Fruit fly (Drosophila melanogaster) whole organism, embryonic: ENCODE measurements around the gene CG2129.

ENCODE experiments used
- Awh ChIP-seq: fragments of 200-800 bp; sonication (Bioruptor generic); IDR thresholded peaks from 2 replicates; pipeline ENCODE4, ENCODE4 v1.3.6; 2022; ENCODE audit warnings: missing biosample characterization, missing genetic modification characterization
- CG10431 ChIP-seq: fragments of 200-800 bp; sonication (Bioruptor generic); optimal IDR thresholded peaks from 3 replicates; lab custom pipeline; 2018; ENCODE audit warnings: missing biosample characterization, mild to moderate bottlenecking, missing genetic modification characterization
- CG10565 ChIP-seq: fragments of 200-800 bp; sonication (Bioruptor generic); optimal IDR thresholded peaks from 3 replicates; lab custom pipeline; 2016; ENCODE audit warnings: missing biosample characterization, mild to moderate bottlenecking, missing genetic modification characterization
- CG11504 ChIP-seq: fragments of 200-800 bp; sonication (Bioruptor generic); optimal IDR thresholded peaks from 3 replicates; lab custom pipeline; 2019; ENCODE audit warnings: missing biosample characterization, mild to moderate bottlenecking, missing genetic modification characterization, moderate library complexity
- CG11560 ChIP-seq: fragments of 200-800 bp; sonication (Bioruptor generic); IDR thresholded peaks from 3 replicates; pipeline ENCODE4 v1.3.6; 2022; ENCODE audit warnings: missing biosample characterization, missing genetic modification characterization
- CG14014 ChIP-seq: fragments of 200-800 bp; sonication (Bioruptor generic); IDR thresholded peaks from 2 replicates; pipeline ENCODE4 v1.3.6; 2022; ENCODE audit warnings: missing biosample characterization, missing genetic modification characterization
- CG15514 ChIP-seq: fragments of 200-800 bp; sonication (Bioruptor generic); optimal IDR thresholded peaks from 3 replicates; lab custom pipeline; 2017; ENCODE audit warnings: missing biosample characterization, missing genetic modification characterization, mild to moderate bottlenecking, moderate library complexity, missing genetic modification reagents
- CG15601 ChIP-seq: fragments of 200-800 bp; sonication (Bioruptor generic); optimal IDR thresholded peaks from 3 replicates; lab custom pipeline; 2019; ENCODE audit warnings: missing biosample characterization, mild to moderate bottlenecking, missing genetic modification characterization, moderate library complexity
- CG17328 ChIP-seq: fragments of 200-800 bp; sonication (Bioruptor generic); IDR thresholded peaks from 2 replicates; pipeline ENCODE4 v1.3.6; 2022; ENCODE audit warnings: missing biosample characterization, missing genetic modification characterization
- CG34376 ChIP-seq: fragments of 200-800 bp; sonication (Bioruptor generic); optimal IDR thresholded peaks from 2 replicates; lab custom pipeline; 2018; ENCODE audit warnings: missing biosample characterization, mild to moderate bottlenecking, missing genetic modification characterization
- CG4360 ChIP-seq: fragments of 200-800 bp; sonication (Bioruptor generic); IDR thresholded peaks from 2 replicates; pipeline ENCODE4 v1.3.6; 2022; ENCODE audit warnings: missing biosample characterization, missing genetic modification characterization
- CG4820 ChIP-seq: fragments of 200-800 bp; sonication (Bioruptor generic); optimal IDR thresholded peaks from 3 replicates; lab custom pipeline; 2016; ENCODE audit warnings: missing biosample characterization, missing genetic modification characterization
- CG6272 ChIP-seq: fragments of 200-800 bp; sonication (Bioruptor generic); IDR thresholded peaks from 2 replicates; pipeline ENCODE4 v1.3.6; 2022; ENCODE audit warnings: missing biosample characterization, missing genetic modification characterization
- CG6683 ChIP-seq: fragments of 200-800 bp; sonication (Bioruptor generic); optimal IDR thresholded peaks from 2 replicates; lab custom pipeline; 2017; ENCODE audit warnings: missing biosample characterization, mild to moderate bottlenecking, missing genetic modification characterization, missing genetic modification reagents
- CG8290 ChIP-seq, 3 experiments: fragments of 200-800 bp; sonication (Bioruptor generic); optimal IDR thresholded peaks; 2 replicates each; lab custom pipeline; 2016 to 2019; ENCODE audit warnings: missing biosample characterization in 3 of 3, missing genetic modification characterization in 3 of 3, mild to moderate bottlenecking in 2 of 3, moderate library complexity in 1 of 3
- CG8765 ChIP-seq: fragments of 200-800 bp; sonication (Bioruptor generic); IDR thresholded peaks from 2 replicates; pipeline ENCODE4 v1.3.6; 2022; ENCODE audit warnings: missing biosample characterization, missing genetic modification characterization
- CG9727 ChIP-seq: fragments of 200-800 bp; sonication (Bioruptor generic); optimal IDR thresholded peaks from 3 replicates; lab custom pipeline; 2017; ENCODE audit warnings: missing biosample characterization, mild to moderate bottlenecking, missing genetic modification characterization
- CG9932 ChIP-seq: fragments of 200-800 bp; sonication (Bioruptor generic); IDR thresholded peaks from 2 replicates; pipeline ENCODE4 v1.3.6; 2022; ENCODE audit warnings: missing biosample characterization, missing genetic modification characterization
- CrebB ChIP-seq: fragments of 200-800 bp; sonication (Bioruptor generic); optimal IDR thresholded peaks from 3 replicates; lab custom pipeline; 2018; ENCODE audit warnings: missing biosample characterization, mild to moderate bottlenecking, missing genetic modification characterization
- Dad ChIP-seq: fragments of 200-800 bp; sonication (Bioruptor generic); optimal IDR thresholded peaks from 3 replicates; lab custom pipeline; 2016; ENCODE audit warnings: missing biosample characterization, missing genetic modification characterization
- Elba2 ChIP-seq: fragments of 200-800 bp; sonication (Bioruptor generic); optimal IDR thresholded peaks from 3 replicates; lab custom pipeline; 2016; ENCODE audit warnings: missing biosample characterization, missing genetic modification characterization
- HLH4C ChIP-seq: fragments of 200-800 bp; sonication (Bioruptor generic); IDR thresholded peaks from 3 replicates; pipeline ENCODE4 v1.3.6; 2022; ENCODE audit warnings: missing biosample characterization, missing genetic modification characterization; ENCODE audit not compliant: partially characterized antibody
- Hr78 ChIP-seq, 2 experiments: fragments of 200-800 bp in 1 of 2; fragments of >200 bp in 1 of 2; sonication (Bioruptor generic) in 1 of 2; optimal IDR thresholded peaks; 2 replicates each; lab custom pipeline; 2017 to 2019; ENCODE audit warnings: missing biosample characterization in 2 of 2, missing genetic modification characterization in 2 of 2, mild to moderate bottlenecking in 1 of 2, moderate library complexity in 1 of 2
- Jarid2 ChIP-seq: fragments of 200-800 bp; sonication (Bioruptor generic); optimal IDR thresholded peaks from 3 replicates; lab custom pipeline; 2017; ENCODE audit warnings: mild to moderate bottlenecking, missing biosample characterization, missing genetic modification reagents, missing genetic modification characterization
- Kr ChIP-seq: fragments of 200-800 bp; sonication (Bioruptor generic); optimal IDR thresholded peaks from 2 replicates; lab custom pipeline; 2017; ENCODE audit warnings: missing biosample characterization, mild to moderate bottlenecking, missing genetic modification characterization
- Med ChIP-seq: fragments of 200-800 bp; sonication (Bioruptor generic); peaks from one replicate; lab custom pipeline; 2016; ENCODE audit warnings: missing biosample characterization, missing genetic modification characterization, mild to moderate bottlenecking, inconsistent platforms, moderate library complexity
- PHDP ChIP-seq: fragments of 200-800 bp; sonication (Bioruptor generic); optimal IDR thresholded peaks from 3 replicates; lab custom pipeline; 2018; ENCODE audit warnings: missing biosample characterization, mild to moderate bottlenecking, missing genetic modification characterization, moderate library complexity
- Ravus ChIP-seq: fragments of 200-800 bp; sonication (Bioruptor generic); IDR thresholded peaks from 2 replicates; pipeline ENCODE4 v1.3.6; 2022; ENCODE audit warnings: missing biosample characterization, missing genetic modification characterization
- Rx ChIP-seq: fragments of 200-800 bp; sonication (Bioruptor generic); IDR thresholded peaks from 2 replicates; pipeline ENCODE4 v1.3.6; 2022; ENCODE audit warnings: missing biosample characterization, missing genetic modification characterization
- Vsx1 ChIP-seq: fragments of 200-800 bp; sonication (Bioruptor generic); optimal IDR thresholded peaks from 2 replicates; lab custom pipeline; 2017; ENCODE audit warnings: missing biosample characterization, mild to moderate bottlenecking, missing genetic modification characterization, missing genetic modification reagents
- bab2 ChIP-seq: fragments of 200-800 bp; sonication (Bioruptor generic); optimal IDR thresholded peaks from 2 replicates; lab custom pipeline; 2016; ENCODE audit warnings: missing biosample characterization, missing genetic modification characterization
- bsh ChIP-seq, 2 experiments: fragments of 200-800 bp; sonication (Bioruptor generic); optimal IDR thresholded peaks; 2 replicates each; lab custom pipeline; 2017 to 2018; ENCODE audit warnings: mild to moderate bottlenecking in 2 of 2, missing biosample characterization in 2 of 2, missing genetic modification characterization in 2 of 2, moderate library complexity in 1 of 2
- cwo ChIP-seq: fragments of 200-800 bp; sonication (Bioruptor generic); optimal IDR thresholded peaks from 3 replicates; lab custom pipeline; 2017; ENCODE audit warnings: missing biosample characterization, missing genetic modification characterization, mild to moderate bottlenecking, moderate library complexity, missing genetic modification reagents
- ems ChIP-seq: fragments of 200-800 bp; sonication (Bioruptor generic); optimal IDR thresholded peaks from 3 replicates; lab custom pipeline; 2016; ENCODE audit warnings: missing biosample characterization, missing genetic modification characterization
- en ChIP-seq: fragments of 200-800 bp; sonication (Bioruptor generic); optimal IDR thresholded peaks from 2 replicates; lab custom pipeline; 2016; ENCODE audit warnings: missing biosample characterization, missing genetic modification characterization
- gce ChIP-seq: fragments of 200-800 bp; sonication (Bioruptor generic); IDR thresholded peaks from 3 replicates; pipeline ENCODE4 v1.3.6; 2022; ENCODE audit warnings: missing biosample characterization, missing genetic modification characterization
- grau ChIP-seq: fragments of 200-800 bp; optimal IDR thresholded peaks from 3 replicates; lab custom pipeline; 2019; ENCODE audit warnings: missing biosample characterization, mild to moderate bottlenecking, missing genetic modification characterization, moderate library complexity
- h ChIP-seq: fragments of >200 bp; optimal IDR thresholded peaks from 2 replicates; lab custom pipeline; 2017
- hbn ChIP-seq: fragments of 200-800 bp; sonication (Bioruptor generic); IDR thresholded peaks from 2 replicates; pipeline ENCODE4 v1.3.6; 2022; ENCODE audit warnings: missing biosample characterization, missing genetic modification characterization; ENCODE audit not compliant: partially characterized antibody
- lbe ChIP-seq: fragments of 200-800 bp; sonication (Bioruptor generic); optimal IDR thresholded peaks from 2 replicates; lab custom pipeline; 2016; ENCODE audit warnings: missing biosample characterization, mild to moderate bottlenecking, missing genetic modification characterization
- oc ChIP-seq: fragments of 200-800 bp; sonication (Bioruptor generic); optimal IDR thresholded peaks from 2 replicates; lab custom pipeline; 2018; ENCODE audit warnings: missing biosample characterization, mild to moderate bottlenecking, missing genetic modification characterization, moderate library complexity
- onecut ChIP-seq: fragments of 200-800 bp; sonication (Bioruptor generic); IDR thresholded peaks from 2 replicates; pipeline ENCODE4 v1.3.6; 2022; ENCODE audit warnings: missing biosample characterization, missing genetic modification characterization
- pzg ChIP-seq: fragments of 200-800 bp; sonication (Bioruptor generic); optimal IDR thresholded peaks from 3 replicates; lab custom pipeline; 2018; ENCODE audit warnings: missing biosample characterization, mild to moderate bottlenecking, missing genetic modification characterization, moderate library complexity
- sens ChIP-seq: fragments of 200-800 bp; sonication (Bioruptor generic); peaks from one replicate; lab custom pipeline; 2016; ENCODE audit warnings: missing biosample characterization, missing genetic modification characterization
- tap ChIP-seq: fragments of 200-800 bp; optimal IDR thresholded peaks from 3 replicates; lab custom pipeline; 2019; ENCODE audit warnings: missing biosample characterization, mild to moderate bottlenecking, missing genetic modification characterization, moderate library complexity
- tgo ChIP-seq: fragments of 200-800 bp; sonication (Bioruptor generic); IDR thresholded peaks from 3 replicates; pipeline ENCODE4 v1.3.6; 2022; ENCODE audit warnings: missing biosample characterization, missing genetic modification characterization
- vfl ChIP-seq: fragments of 200-800 bp; sonication (Bioruptor generic); optimal IDR thresholded peaks from 2 replicates; lab custom pipeline; 2016; ENCODE audit warnings: missing biosample characterization, missing genetic modification characterization
- vvl ChIP-seq: fragments of 200-800 bp; sonication (Bioruptor generic); IDR thresholded peaks from 2 replicates; pipeline ENCODE4 v1.3.6; 2022; ENCODE audit warnings: missing biosample characterization, missing genetic modification characterization
- wor ChIP-seq: fragments of 200-800 bp; sonication (Bioruptor generic); IDR thresholded peaks from 2 replicates; pipeline ENCODE4 v1.3.6; 2022; ENCODE audit warnings: missing biosample characterization, missing genetic modification characterization
- zen ChIP-seq: fragments of 200-800 bp; sonication (Bioruptor generic); optimal IDR thresholded peaks from 3 replicates; lab custom pipeline; 2018; ENCODE audit warnings: missing biosample characterization, mild to moderate bottlenecking, missing genetic modification characterization, moderate library complexity

The CG2129 gene

DNA sequence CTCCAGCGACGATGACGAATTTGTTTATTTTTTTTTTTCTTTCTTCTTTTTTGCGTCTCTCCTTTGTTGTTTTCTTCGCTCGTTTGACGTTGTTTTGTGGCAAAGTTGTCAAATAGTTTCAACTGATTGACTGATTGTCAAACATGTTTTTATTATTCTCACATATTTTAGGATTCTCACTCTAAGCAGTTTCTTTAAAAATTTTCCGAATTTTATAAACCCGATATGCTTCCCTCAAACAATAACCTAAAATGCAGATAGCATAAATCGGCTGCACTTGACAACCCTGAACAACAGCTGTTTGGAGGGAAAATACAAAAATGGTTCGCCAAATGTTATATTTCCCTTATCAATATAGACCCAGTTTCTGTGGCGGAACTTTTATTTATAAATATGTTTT is 2.1 kb upstream of the CG2129 start, which contains the start of gene CG17982 (continued):
- TF ChIP-seq CG11504 (tag; lab: Kevin White, UChicago) (no peak), Dad (GFP tag; lab: Kevin White, UChicago) (peak; percentile 81), oc (no peak), h (lab: Kevin White, UChicago) (no peak), Rx (GFP tag; lab: Robert Waterston, UW) (peak; percentile 80), CG14014 (peak; percentile 84), CG8765 (GFP tag; lab: Robert Waterston, UW) (peak; percentile 44; the same call in 1 of the 2 replicates), vfl (peak; percentile 80), HLH4C (GFP tag; lab: Robert Waterston, UW) (no peak), zen (peak; percentile 65), CG10431 (GFP tag; lab: Kevin White, UChicago) (peak; percentile 74), tgo (GFP tag; lab: Robert Waterston, UW) (peak; percentile 83), CG4820 (GFP tag; lab: Kevin White, UChicago) (peak; percentile 29), Med (GFP tag; lab: Kevin White, UChicago) (peak; percentile 98), CG6272 (GFP tag; lab: Robert Waterston, UW) (0 out of 2 replicates have a peak, but pooled peaks have one; percentile 34), cwo (peak; percentile 71), CG15514 (peak; percentile 93), vvl (GFP tag; lab: Robert Waterston, UW) (peak; percentile 87), CG6683 (GFP tag; lab: Kevin White, UChicago) (peak; percentile 32), sens (GFP tag; lab: Kevin White, UChicago) (peak; percentile 97), wor (peak; percentile 46), en (GFP tag; lab: Kevin White, UChicago) (peak; percentile 69), CG8290 (GFP tag; optimal IDR thresholded peaks at IDR 0.05; lab: Kevin White, UChicago) (peak; percentile 65), CG8290 (tag; optimal IDR thresholded peaks at IDR 0.05; lab: Kevin White, UChicago) (peak; percentile 41 to 82), Hr78 (GFP tag; optimal IDR thresholded peaks at IDR 0.05; lab: Kevin White, UChicago) (peak in 1 of 2 experiments; percentile 16), Kr (GFP tag; lab: Kevin White, UChicago) (no peak), onecut (peak; percentile 65), CG34376 (GFP tag; lab: Kevin White, UChicago) (peak; percentile 79), bab2 (GFP tag; lab: Kevin White, UChicago) (peak; percentile 89), Jarid2 (GFP tag; lab: Kevin White, UChicago) (no peak), ems (GFP tag; lab: Kevin White, UChicago) (peak; percentile 80), Ravus (GFP tag; lab: Robert Waterston, UW) (peak; percentile 47; the same call in 1 of the 2 replicates), CG4360 (GFP tag; lab: Robert Waterston, UW) (no peak), CG11560 (tag; lab: Robert Waterston, UW) (peak; percentile 37; the same call in 1 of the 3 replicates), Awh (GFP tag; lab: Robert Waterston, UW) (peak; percentile 53; the same call in 1 of the 2 replicates), CG10565 (peak; percentile 19), pzg (peak; percentile 47), gce (GFP tag; lab: Robert Waterston, UW) (peak; percentile 63; the same call in 1 of the 3 replicates), CG9932 (peak; percentile 83), lbe (peak; percentile 88), tap (tag; lab: Kevin White, UChicago) (peak; percentile 83), CG15601 (tag; lab: Kevin White, UChicago) (peak; percentile 82), Elba2 (GFP tag; lab: Kevin White, UChicago) (peak; percentile 4), bsh (GFP tag; optimal IDR thresholded peaks at IDR 0.05; lab: Kevin White, UChicago) (peak; percentile 71 to 89), PHDP (tag; lab: Kevin White, UChicago) (peak; percentile 90), CG17328 (GFP tag; lab: Robert Waterston, UW) (peak; percentile 83), Vsx1 (no peak), grau (tag; lab: Kevin White, UChicago) (peak; percentile 85), CrebB (tag; lab: Kevin White, UChicago) (peak; percentile 75), CG9727 (peak; percentile 79), hbn (peak; percentile 16; the same call in 1 of the 2 replicates)
